Worm (Caenorhabditis elegans) whole organism, L4 larva: Measurements from ENCODE around the gene nspc-13.
A peak's percentile ranks its signal among the peaks of the same experiment; 100 is the strongest.

Experiments used
- D1046.2 ChIP-seq: fragments of 200-800 bp; sonication (Bioruptor generic); IDR thresholded peaks from 2 replicates; pipeline ENCODE4 v1.3.6; 2022; ENCODE audit warnings: missing genetic modification characterization, missing compliant biosample characterization
- F10B5.3 ChIP-seq: sonication (generic microtip); optimal IDR thresholded peaks from 2 replicates; lab custom pipeline; 2016; ENCODE audit warnings: mild to moderate bottlenecking, missing genetic modification characterization, missing compliant biosample characterization
- T20F7.1 ChIP-seq: fragments of 200-800 bp; sonication (Bioruptor generic); optimal IDR thresholded peaks from 2 replicates; lab custom pipeline; 2018; ENCODE audit warnings: mild to moderate bottlenecking, missing genetic modification characterization, missing compliant biosample characterization
- Y105C5A.15 ChIP-seq: fragments of 200-800 bp; sonication (Bioruptor generic); IDR thresholded peaks from 2 replicates; pipeline ENCODE4 v1.3.6; 2022; ENCODE audit warnings: missing genetic modification characterization, missing compliant biosample characterization
- ama-1 ChIP-seq: fragments of 150-350 bp; optimal IDR thresholded peaks from 2 replicates; lab custom pipeline; 2014; ENCODE audit warnings: inconsistent platforms, mixed read lengths
- arid-1 ChIP-seq: fragments of 200-800 bp; sonication (Bioruptor generic); conservative IDR thresholded peaks from 2 replicates; pipeline ENCODE4 v1.3.6; 2022; ENCODE audit warnings: missing genetic modification reagents, missing genetic modification characterization, missing compliant biosample characterization
- attf-4 ChIP-seq: sonication (generic microtip); optimal IDR thresholded peaks from 3 replicates; lab custom pipeline; 2017; ENCODE audit warnings: missing biosample characterization, missing genetic modification characterization
- ceh-20 ChIP-seq: fragments of 200-800 bp; sonication (Bioruptor generic); IDR thresholded peaks from 2 replicates; pipeline ENCODE4 v1.3.6; 2022; ENCODE audit warnings: missing genetic modification reagents, missing genetic modification characterization, missing compliant biosample characterization
- ceh-62 ChIP-seq: sonication (generic microtip); optimal IDR thresholded peaks from 2 replicates; lab custom pipeline; 2017; ENCODE audit warnings: missing biosample characterization, missing genetic modification characterization
- ceh-82 ChIP-seq: sonication (generic microtip); optimal IDR thresholded peaks from 2 replicates; lab custom pipeline; 2017; ENCODE audit warnings: missing biosample characterization, missing genetic modification characterization
- ctbp-1 ChIP-seq: fragments of 200-800 bp; sonication (Bioruptor generic); IDR thresholded peaks from 2 replicates; pipeline ENCODE4 v1.3.6; 2022; ENCODE audit warnings: missing genetic modification reagents, missing genetic modification characterization, missing compliant biosample characterization
- daf-16 ChIP-seq, 3 experiments: sonication (generic microtip); optimal IDR thresholded peaks; 2 replicates each; lab custom pipeline; 2016 to 2017; ENCODE audit warnings: missing genetic modification characterization in 3 of 3, missing genetic modification reagents in 3 of 3, mild to moderate bottlenecking in 2 of 3, missing compliant biosample characterization in 2 of 3, missing biosample characterization in 1 of 3, moderate library complexity in 1 of 3
- dpl-1 ChIP-seq: fragments of 150-350 bp; optimal IDR thresholded peaks from 2 replicates; lab custom pipeline; 2014; ENCODE audit warnings: missing biosample characterization, missing genetic modification reagents, missing genetic modification characterization
- duxl-1 ChIP-seq: sonication (generic microtip); optimal IDR thresholded peaks from 2 replicates; lab custom pipeline; 2016; ENCODE audit warnings: mild to moderate bottlenecking, missing genetic modification characterization, moderate library complexity, missing compliant biosample characterization; ENCODE audit not compliant: poor library complexity
- egl-43 ChIP-seq: fragments of 200-800 bp; sonication (Bioruptor generic); IDR thresholded peaks from 2 replicates; pipeline ENCODE4 v1.3.6; 2022; ENCODE audit warnings: missing genetic modification reagents, missing genetic modification characterization, missing compliant biosample characterization
- fos-1 ChIP-seq: fragments of 150-350 bp; optimal IDR thresholded peaks from 2 replicates; lab custom pipeline; 2014; ENCODE audit warnings: missing biosample characterization, missing genetic modification characterization
- gei-8 ChIP-seq: fragments of 200-800 bp; sonication (Bioruptor generic); optimal IDR thresholded peaks from 2 replicates; lab custom pipeline; 2018; ENCODE audit warnings: mild to moderate bottlenecking, missing genetic modification characterization, missing compliant biosample characterization
- hlh-30 ChIP-seq: sonication (generic microtip); optimal IDR thresholded peaks from 2 replicates; lab custom pipeline; 2017; ENCODE audit warnings: antibody characterized with exemption, mild to moderate bottlenecking, missing genetic modification characterization, missing compliant biosample characterization; ENCODE audit not compliant: insufficient read depth
- jun-1 ChIP-seq: fragments of 150-350 bp; optimal IDR thresholded peaks from 2 replicates; lab custom pipeline; 2014; ENCODE audit warnings: missing biosample characterization, missing genetic modification reagents, missing genetic modification characterization
- lin-13 ChIP-seq: fragments of 150-350 bp; optimal IDR thresholded peaks from 2 replicates; lab custom pipeline; 2014; ENCODE audit warnings: missing biosample characterization, missing genetic modification reagents, missing genetic modification characterization
- lin-15B ChIP-seq: fragments of 150-350 bp; sonication (generic microtip); optimal IDR thresholded peaks from 3 replicates; lab custom pipeline; 2014; ENCODE audit warnings: missing biosample characterization, missing genetic modification characterization
- lin-29 ChIP-seq: fragments of 200-800 bp; sonication (Bioruptor generic); IDR thresholded peaks from 2 replicates; pipeline ENCODE4 v1.3.6; 2022; ENCODE audit warnings: missing genetic modification reagents, missing genetic modification characterization, missing compliant biosample characterization
- lin-39 ChIP-seq: fragments of 150-350 bp; optimal IDR thresholded peaks from 2 replicates; lab custom pipeline; 2014; ENCODE audit warnings: missing biosample characterization, missing genetic modification reagents, missing genetic modification characterization
- mdt-29 ChIP-seq: fragments of 200-800 bp; sonication (Bioruptor generic); IDR thresholded peaks from 2 replicates; pipeline ENCODE4 v1.3.6; 2022; ENCODE audit warnings: missing genetic modification reagents, missing genetic modification characterization, missing compliant biosample characterization
- mep-1 ChIP-seq: fragments of 150-350 bp; sonication (generic microtip); optimal IDR thresholded peaks from 3 replicates; lab custom pipeline; 2014; ENCODE audit warnings: missing biosample characterization, missing genetic modification characterization
- mes-2 ChIP-seq: sonication (generic microtip); optimal IDR thresholded peaks from 2 replicates; lab custom pipeline; 2016; ENCODE audit warnings: missing genotype, mild to moderate bottlenecking, missing genetic modification characterization, missing compliant biosample characterization; ENCODE audit not compliant: poor library complexity, severe bottlenecking
- mxl-2 ChIP-seq: fragments of 200-800 bp; sonication (Bioruptor generic); conservative IDR thresholded peaks from 2 replicates; pipeline ENCODE4 v1.3.6; 2022; ENCODE audit warnings: missing genetic modification reagents, missing genetic modification characterization, missing compliant biosample characterization
- mxl-3 ChIP-seq: fragments of 200-800 bp; sonication (Bioruptor generic); optimal IDR thresholded peaks from 2 replicates; lab custom pipeline; 2018; ENCODE audit warnings: mild to moderate bottlenecking, missing genetic modification characterization, missing compliant biosample characterization
- nhr-41 ChIP-seq: fragments of 200-800 bp; sonication (Bioruptor generic); IDR thresholded peaks from 2 replicates; pipeline ENCODE4 v1.3.6; 2022; ENCODE audit warnings: missing genetic modification reagents, missing genetic modification characterization, missing compliant biosample characterization
- nhr-77 ChIP-seq: fragments of 150-350 bp; optimal IDR thresholded peaks from 2 replicates; lab custom pipeline; 2014; ENCODE audit warnings: missing biosample characterization, missing genetic modification characterization
- rbr-2 ChIP-seq: sonication (generic microtip); optimal IDR thresholded peaks from 2 replicates; lab custom pipeline; 2016; ENCODE audit warnings: missing genotype, missing genetic modification characterization, missing compliant biosample characterization
- saeg-2 ChIP-seq: fragments of 200-800 bp; sonication (Bioruptor generic); IDR thresholded peaks from 2 replicates; pipeline ENCODE4 v1.3.6; 2022; ENCODE audit warnings: missing genetic modification reagents, missing genetic modification characterization, missing compliant biosample characterization
- spr-1 ChIP-seq: sonication (generic microtip); optimal IDR thresholded peaks from 2 replicates; lab custom pipeline; 2016; ENCODE audit warnings: mild to moderate bottlenecking, missing genetic modification characterization, missing compliant biosample characterization
- tra-1 ChIP-seq: fragments of 200-800 bp; sonication (Bioruptor generic); IDR thresholded peaks from 2 replicates; pipeline ENCODE4 v1.3.6; 2022; ENCODE audit warnings: missing genetic modification reagents, missing genetic modification characterization, missing compliant biosample characterization
- unc-62 ChIP-seq, 3 experiments: fragments of 150-350 bp in 1 of 3; sonication (generic microtip); optimal IDR thresholded peaks in 2 of 3; peaks in 1 of 3; 1 replicate in 1 of 3; 2 replicates in 2 of 3; lab custom pipeline; 2014 to 2017; ENCODE audit warnings: missing biosample characterization in 3 of 3, missing genetic modification characterization in 3 of 3, missing genetic modification reagents in 3 of 3, missing genotype in 1 of 3
- zag-1 ChIP-seq: fragments of 150-350 bp; optimal IDR thresholded peaks from 2 replicates; lab custom pipeline; 2014; ENCODE audit warnings: missing biosample characterization, missing genetic modification characterization
- ztf-11 ChIP-seq: fragments of 150-350 bp; optimal IDR thresholded peaks from 2 replicates; lab custom pipeline; 2014; ENCODE audit warnings: missing biosample characterization, missing genetic modification characterization

Gene nspc-13

DNA sequence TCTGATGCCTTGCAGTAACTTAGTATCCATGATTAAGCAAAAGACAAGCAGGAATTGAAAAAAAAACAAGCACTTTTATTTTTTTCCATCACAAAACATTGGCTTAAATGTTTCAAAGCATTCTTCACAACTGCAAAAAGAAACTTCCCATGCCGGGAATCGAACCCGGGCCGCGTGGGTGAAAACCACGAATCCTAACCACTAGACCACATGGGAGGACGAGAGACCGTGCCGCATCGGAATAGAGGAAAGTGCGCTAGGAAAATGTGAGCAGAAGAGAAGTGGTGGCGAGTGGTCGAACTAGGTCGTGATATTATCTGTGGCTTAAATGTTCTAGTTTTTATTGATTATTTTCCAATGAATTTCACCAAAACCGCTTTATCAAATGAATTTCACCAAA is 10.3 kb downstream of the nspc-13 start (continued):
- TF ChIP-seq daf-16 (GFP tag; optimal IDR thresholded peaks at IDR 0.05; lab: Kevin White, UChicago): peak; percentile 11 to 45
- TF ChIP-seq daf-16 (tag; optimal IDR thresholded peaks at IDR 0.05; lab: Kevin White, UChicago): peak; percentile 51
- no peak for TF ChIP-seq unc-62 (GFP tag; optimal IDR thresholded peaks at IDR 0.05 in 1 of 2; lab: Kevin White, UChicago)
- TF ChIP-seq unc-62 (tag; optimal IDR thresholded peaks at IDR 0.05; lab: Kevin White, UChicago): no peak
- TF ChIP-seq rbr-2: peak; percentile 30
- TF ChIP-seq saeg-2 (GFP tag; lab: Robert Waterston, UW): no peak
- 0 out of 2 replicates have a peak, but pooled peaks have one; percentile 33 for TF ChIP-seq ceh-20 (GFP tag; lab: Robert Waterston, UW)
- TF ChIP-seq attf-4 (tag; lab: Kevin White, UChicago): no peak
- no peak for TF ChIP-seq fos-1
- peak; percentile 49 for TF ChIP-seq hlh-30 (tag; lab: Kevin White, UChicago)
- TF ChIP-seq Y105C5A.15 (GFP tag; lab: Robert Waterston, UW): 0 out of 2 replicates have a peak, but pooled peaks have one; percentile 55
- TF ChIP-seq arid-1 (GFP tag; lab: Robert Waterston, UW): peak; percentile 73
- TF ChIP-seq lin-13: peak; percentile 13
- TF ChIP-seq tra-1 (GFP tag; lab: Robert Waterston, UW): peak; percentile 24; the same call in 1 of the 2 replicates
- TF ChIP-seq T20F7.1 (GFP tag; lab: Kevin White, UChicago): no peak
- TF ChIP-seq, all 104 proteins: peak for 35

DNA sequence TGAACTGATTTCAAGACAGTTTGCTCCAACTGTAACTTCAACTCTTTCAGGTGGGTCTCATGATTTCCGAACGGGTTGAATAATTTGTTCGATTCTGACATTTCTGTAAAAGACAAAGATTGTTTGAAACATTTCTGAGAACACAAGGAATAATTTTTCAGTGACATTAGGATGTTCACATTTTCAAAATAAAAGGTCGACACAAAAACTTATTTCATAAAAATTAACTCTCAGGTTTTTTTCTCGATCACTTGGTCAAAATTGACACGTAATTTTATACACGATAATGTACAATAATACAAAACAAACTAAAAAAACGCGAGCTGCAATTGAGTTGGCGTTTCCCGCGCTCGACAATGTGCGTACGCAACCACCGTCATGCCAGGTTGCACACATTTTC is 14.1 kb downstream of the nspc-13 start, which contains the start of gene rif-1.2:
Gene rif-1.2, minus strand, starts transcription at position 101 of the 400 bp plus-strand sequence.
- no peak for TF ChIP-seq egl-43
- no peak for TF ChIP-seq ceh-20 (GFP tag; lab: Robert Waterston, UW)
- no peak for TF ChIP-seq D1046.2 (GFP tag; lab: Robert Waterston, UW)
- no peak for TF ChIP-seq mxl-3
- TF ChIP-seq nhr-77 (tag; lab: Kevin White, UChicago): no peak
- no peak for TF ChIP-seq zag-1
- no peak for TF ChIP-seq ceh-62 (tag; lab: Kevin White, UChicago)
- no peak for TF ChIP-seq ama-1 (lab: Kevin White, UChicago)
- TF ChIP-seq ctbp-1 (GFP tag; lab: Robert Waterston, UW): no peak
- TF ChIP-seq mxl-2 (GFP tag; lab: Robert Waterston, UW): no peak
- TF ChIP-seq lin-13: no peak
- no peak for TF ChIP-seq ceh-82 (tag; lab: Kevin White, UChicago)
- TF ChIP-seq lin-15B (tag; lab: Kevin White, UChicago): no peak
- TF ChIP-seq dpl-1 (GFP tag; lab: Kevin White, UChicago): no peak
- no peak for TF ChIP-seq mdt-29 (GFP tag; lab: Robert Waterston, UW)
- no peak for TF ChIP-seq nhr-41
- TF ChIP-seq jun-1 (tag; lab: Kevin White, UChicago): no peak
- no peak for TF ChIP-seq ztf-11 (tag; lab: Kevin White, UChicago)
- TF ChIP-seq mep-1 (tag; lab: Kevin White, UChicago): no peak
- no peak for TF ChIP-seq F10B5.3 (tag; lab: Kevin White, UChicago)

DNA sequence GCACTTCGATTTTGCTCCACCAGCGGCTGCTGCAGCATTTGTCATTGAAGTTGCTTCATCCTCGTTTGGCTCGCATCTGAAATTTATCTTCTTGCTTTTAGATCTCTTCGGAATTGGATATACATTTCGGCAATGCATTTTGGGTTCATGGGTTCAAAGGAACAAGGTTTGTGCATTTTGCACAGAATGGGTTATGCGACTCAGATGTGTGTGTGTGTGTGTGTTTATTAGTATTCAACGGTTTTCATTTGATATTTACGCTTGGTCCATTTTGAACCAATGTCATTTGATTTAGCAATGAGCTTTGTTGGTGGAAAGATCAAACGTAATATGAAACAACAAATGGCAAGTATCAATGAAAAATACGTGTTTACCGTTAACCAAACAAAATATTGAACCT is 18.6 kb downstream of the nspc-13 start:
- TF ChIP-seq unc-62 (GFP tag; optimal IDR thresholded peaks at IDR 0.05 in 1 of 2; lab: Kevin White, UChicago) (peak in 1 of 2 experiments; percentile 90), unc-62 (tag; optimal IDR thresholded peaks at IDR 0.05; lab: Kevin White, UChicago) (no peak), mxl-3 (no peak), ctbp-1 (GFP tag; lab: Robert Waterston, UW) (no peak), lin-29 (GFP tag; lab: Robert Waterston, UW) (no peak), lin-39 (tag; lab: Kevin White, UChicago) (no peak)

DNA sequence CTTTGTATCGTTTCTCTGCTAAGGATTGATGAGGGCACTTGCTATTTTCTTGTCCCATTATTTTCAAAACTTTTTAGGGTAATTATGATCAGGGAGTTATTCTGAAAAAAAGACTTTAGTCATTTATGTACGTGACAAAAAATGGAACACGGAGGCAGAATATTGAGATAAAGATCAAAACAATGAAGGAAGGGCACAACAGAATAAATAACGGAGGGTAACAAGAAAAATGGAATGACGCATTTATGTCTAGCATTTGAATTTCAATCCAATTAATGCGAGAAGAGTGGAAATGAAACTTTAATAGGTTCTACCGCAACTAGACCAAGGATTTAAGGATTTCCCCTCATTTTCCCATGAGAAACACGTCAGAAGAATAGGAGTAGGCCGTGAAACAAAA is 21.1 kb downstream of the nspc-13 start, which contains the start of gene glb-13:
Gene glb-13, minus strand, starts transcription at position 101 of the 400 bp plus-strand sequence.
- TF ChIP-seq gei-8 (GFP tag; lab: Kevin White, UChicago) (no peak), mes-2 (tag; lab: Kevin White, UChicago) (no peak), duxl-1 (tag; lab: Kevin White, UChicago) (no peak), unc-62 (GFP tag; optimal IDR thresholded peaks at IDR 0.05 in 1 of 2; lab: Kevin White, UChicago) (peak in 1 of 2 experiments; percentile 78), unc-62 (tag; optimal IDR thresholded peaks at IDR 0.05; lab: Kevin White, UChicago) (no peak), spr-1 (tag; lab: Kevin White, UChicago) (no peak)
